Fruit fly (Drosophila melanogaster) whole organism, embryonic: ENCODE data around the gene CG7370.
A peak's percentile ranks its signal among the peaks of the same experiment; 100 is the strongest.

ENCODE experiments used
- CG11247 ChIP-seq: fragments of 200-800 bp; sonication (Bioruptor generic); IDR thresholded peaks from 2 replicates; pipeline ENCODE4 v1.3.6; 2022; ENCODE audit warnings: missing biosample characterization, missing genetic modification characterization
- CG13123 ChIP-seq: fragments of 200-800 bp; sonication (Bioruptor generic); optimal IDR thresholded peaks from 2 replicates; lab custom pipeline; 2016; ENCODE audit warnings: missing biosample characterization, missing genetic modification characterization
- CG14050 ChIP-seq: fragments of 200-800 bp; sonication (Bioruptor generic); IDR thresholded peaks from 3 replicates; pipeline ENCODE4 v1.3.6; 2022; ENCODE audit warnings: missing biosample characterization, missing genetic modification characterization
- CG31441 ChIP-seq: fragments of 200-800 bp; sonication (Bioruptor generic); IDR thresholded peaks from 2 replicates; pipeline ENCODE4 v1.3.6; 2022; ENCODE audit warnings: missing biosample characterization, missing genetic modification characterization
- CG5953 ChIP-seq: fragments of 200-800 bp; sonication (Bioruptor generic); IDR thresholded peaks from 2 replicates; pipeline ENCODE4 v1.3.6; 2022; ENCODE audit warnings: missing biosample characterization, missing genetic modification characterization
- Neu2 ChIP-seq: fragments of 200-800 bp; sonication (Bioruptor generic); optimal IDR thresholded peaks from 3 replicates; lab custom pipeline; 2016; ENCODE audit warnings: missing biosample characterization, missing genetic modification characterization, borderline replicate concordance
- az2 ChIP-seq: fragments of 200-800 bp; sonication (Bioruptor generic); optimal IDR thresholded peaks from 3 replicates; lab custom pipeline; 2016; ENCODE audit warnings: missing biosample characterization, missing genetic modification characterization

DNA sequence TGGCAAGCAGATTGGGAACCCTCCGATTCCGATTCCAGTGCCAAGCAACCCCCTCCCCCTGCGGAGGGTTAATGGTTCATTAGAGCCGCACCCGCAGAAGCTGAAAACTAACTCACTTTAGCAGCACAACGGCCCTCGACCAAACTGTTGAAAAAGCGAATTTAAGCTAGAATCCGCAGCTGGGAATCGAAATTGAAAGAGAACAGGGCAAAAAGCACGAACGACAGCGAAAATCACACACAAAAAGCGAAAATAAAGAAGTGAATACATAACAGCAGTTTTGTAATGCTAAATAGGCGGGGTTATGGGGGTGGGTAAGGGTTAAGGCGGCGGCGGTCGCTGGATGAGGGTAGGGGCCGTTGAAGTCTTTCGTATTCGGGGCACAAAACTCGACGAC is 41.9 kb upstream of the CG7370 start:
- TF ChIP-seq az2 (no peak), CG14050 (no peak), Neu2 (no peak), CG5953 (GFP tag; lab: Robert Waterston, UW) (no peak), CG31441 (GFP tag; lab: Robert Waterston, UW) (no peak), CG11247 (GFP tag; lab: Robert Waterston, UW) (peak; percentile 61; the same call in 1 of the 2 replicates), CG13123 (no peak)
